Fruit fly (Drosophila melanogaster) whole organism: Measurements from ENCODE around the gene Atg12.

Experiments
- CG8478 ChIP-seq: fragments of >200 bp; optimal IDR thresholded peaks from 2 replicates; lab custom pipeline; 2018; ENCODE audit warnings: inconsistent platforms
- psq ChIP-seq: fragments of >200 bp; optimal IDR thresholded peaks from 2 replicates; lab custom pipeline; 2017

- TF ChIP-seq CG8478 (lab: Kevin White, UChicago) (no peak), psq (no peak)
Measured at dm6 chr3L:12090184-12090897, 46.4 kb upstream of the Atg12 start.
